Worm (Caenorhabditis elegans): ENCODE data around the gene atgp-1.

- TF ChIP-seq nhr-12 (tag; optimal IDR thresholded peaks at IDR 0.05) = no peak
- no peak for TF ChIP-seq nhr-25 (tag; optimal IDR thresholded peaks at IDR 0.05)
- no peak for TF ChIP-seq ZK546.5 (tag; optimal IDR thresholded peaks at IDR 0.05)
- TF ChIP-seq ztf-11 (tag; optimal IDR thresholded peaks at IDR 0.05) = no peak
- TF ChIP-seq unc-62 (GFP tag; optimal IDR thresholded peaks at IDR 0.05) = no peak
- TF ChIP-seq fos-1 (tag; optimal IDR thresholded peaks at IDR 0.05) = no peak
These were observed 38.2 kb upstream of the atgp-1 start, which contains the start of gene npr-32 for ce11 chrIV:17230958-17231357.
